Fruit fly (Drosophila melanogaster): ENCODE data around the gene AlaRS.
A peak's percentile ranks its signal among the peaks of the same experiment; 100 is the strongest.

AlaRS gene

DNA sequence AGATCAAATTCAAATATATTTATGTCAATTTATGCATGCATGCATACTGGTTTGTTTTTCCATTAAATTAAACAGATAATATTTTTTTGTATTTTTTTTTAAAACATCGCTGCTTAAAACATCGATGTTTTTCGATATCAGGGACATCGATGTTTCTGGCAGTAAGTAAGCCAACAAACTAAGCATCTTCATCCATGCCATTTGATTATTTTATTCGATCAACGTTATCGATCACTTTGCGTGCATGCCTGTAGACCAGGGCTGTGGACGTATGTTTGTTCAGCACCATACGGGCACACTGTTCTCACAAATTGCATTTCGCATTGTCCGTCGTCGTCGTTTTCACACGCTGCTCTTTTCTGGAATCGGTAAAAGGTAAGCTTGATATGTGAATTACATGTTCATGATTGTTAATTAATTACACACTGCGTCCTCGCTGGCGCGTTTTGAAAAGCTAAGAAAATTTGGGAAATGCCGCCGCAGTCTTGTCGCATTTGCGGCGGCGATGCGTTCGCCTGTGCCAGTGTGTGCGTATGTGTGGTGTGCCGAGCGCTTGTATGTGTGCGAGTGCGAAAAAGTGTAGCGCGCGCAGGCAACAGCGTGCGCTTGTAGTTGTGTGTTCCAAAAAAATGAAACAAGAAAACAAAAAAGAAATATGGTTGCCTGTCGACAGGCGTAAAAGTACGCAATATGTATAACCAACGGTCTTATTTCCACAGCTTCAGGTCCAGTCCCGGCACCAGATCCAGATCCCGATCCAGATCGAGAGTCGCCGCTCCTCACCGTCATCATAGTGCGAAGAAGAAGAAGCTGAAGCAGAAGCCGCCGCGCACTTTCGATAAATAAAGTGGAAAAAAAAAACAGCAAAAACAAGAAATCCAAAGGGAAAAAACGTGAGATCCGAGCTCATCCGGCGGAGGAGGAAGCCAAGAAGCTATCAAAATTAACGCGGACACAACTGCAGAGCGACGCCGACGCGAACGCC, 22.0 kb upstream of the AlaRS start, which contains the start of gene emb:
emb (plus strand) TSS at position 288 of the 985 bp plus-strand sequence.
- TF ChIP-seq CG32121 (GFP tag; IDR thresholded peaks at IDR 0.05) (peak; percentile 49; the same call in 1 of the 2 replicates), fd96Ca (GFP tag; IDR thresholded peaks at IDR 0.05) (peak; percentile 50), CG13204 (GFP tag; optimal IDR thresholded peaks at IDR 0.05) (no peak), CG9948 (tag; optimal IDR thresholded peaks at IDR 0.05) (peak; percentile 12), CG10348 (GFP tag; IDR thresholded peaks at IDR 0.05) (no peak), Snoo (tag; optimal IDR thresholded peaks at IDR 0.05) (peak; percentile 41), Ets98B (GFP tag; IDR thresholded peaks at IDR 0.05) (0 out of 2 replicates have a peak, but pooled peaks have one; percentile 36), CG34367 (tag; optimal IDR thresholded peaks at IDR 0.05) (peak; percentile 39), CG8159 (tag; optimal IDR thresholded peaks at IDR 0.05) (peak; percentile 49), Pif1B (GFP tag; optimal IDR thresholded peaks at IDR 0.05) (no peak), EcR (GFP tag; optimal IDR thresholded peaks at IDR 0.05) (peak; percentile 11), CG8301 (tag; optimal IDR thresholded peaks at IDR 0.05) (no peak), CG12605 (GFP tag; IDR thresholded peaks at IDR 0.05) (peak; percentile 73; the same call in 1 of the 2 replicates), CG15710 (tag; optimal IDR thresholded peaks at IDR 0.05) (peak; percentile 35), gl (tag; optimal IDR thresholded peaks at IDR 0.05) (peak; percentile 74), D1 (tag; optimal IDR thresholded peaks at IDR 0.05) (no peak), CG17806 (tag; optimal IDR thresholded peaks at IDR 0.05) (peak; percentile 3), CG4496 (GFP tag; IDR thresholded peaks at IDR 0.05) (peak; percentile 72), rn (GFP tag; IDR thresholded peaks at IDR 0.05) (peak; percentile 24; the same call in 1 of the 2 replicates)

dm6 chr2L:8402928-8403285, 21.3 kb upstream of the AlaRS start, which contains the start of gene fy:
fy (minus strand) TSS chr2L:8403280.
- TF ChIP-seq CG32121 (GFP tag; IDR thresholded peaks at IDR 0.05) (no peak), EcR (GFP tag; optimal IDR thresholded peaks at IDR 0.05) (no peak), Ets98B (GFP tag; IDR thresholded peaks at IDR 0.05) (no peak), CG15710 (tag; optimal IDR thresholded peaks at IDR 0.05) (no peak), CG13204 (GFP tag; optimal IDR thresholded peaks at IDR 0.05) (no peak), gl (tag; optimal IDR thresholded peaks at IDR 0.05) (no peak), fd96Ca (GFP tag; IDR thresholded peaks at IDR 0.05) (no peak), CG14655 (GFP tag; optimal IDR thresholded peaks at IDR 0.05) (no peak), D1 (tag; optimal IDR thresholded peaks at IDR 0.05) (no peak), Pif1A (GFP tag; optimal IDR thresholded peaks at IDR 0.05) (no peak), CG10348 (GFP tag; IDR thresholded peaks at IDR 0.05) (no peak), CG34367 (tag; optimal IDR thresholded peaks at IDR 0.05) (no peak), CG9948 (tag; optimal IDR thresholded peaks at IDR 0.05) (no peak), CG4496 (GFP tag; IDR thresholded peaks at IDR 0.05) (no peak), Snoo (tag; optimal IDR thresholded peaks at IDR 0.05) (no peak), CG12605 (GFP tag; IDR thresholded peaks at IDR 0.05) (no peak)

dm6 chr2L:8399863-8400598, 18.5 kb upstream of the AlaRS start, which contains the start of gene CG31898:
CG31898 (plus strand) TSS chr2L:8400421.
- TF ChIP-seq rn (GFP tag; IDR thresholded peaks at IDR 0.05) (no peak), Pif1B (GFP tag; optimal IDR thresholded peaks at IDR 0.05) (no peak), CG9948 (tag; optimal IDR thresholded peaks at IDR 0.05) (no peak), Ets98B (GFP tag; IDR thresholded peaks at IDR 0.05) (no peak), fd96Ca (GFP tag; IDR thresholded peaks at IDR 0.05) (no peak)

dm6 chr2L:8398721-8399120, 17.2 kb upstream of the AlaRS start, which contains the start of gene CG13386:
CG13386 (plus strand) TSS chr2L:8399021.
- TF ChIP-seq CG13204 (GFP tag; optimal IDR thresholded peaks at IDR 0.05) (no peak), CG8159 (tag; optimal IDR thresholded peaks at IDR 0.05) (no peak), CG9948 (tag; optimal IDR thresholded peaks at IDR 0.05) (no peak), D1 (tag; optimal IDR thresholded peaks at IDR 0.05) (no peak)

DNA sequence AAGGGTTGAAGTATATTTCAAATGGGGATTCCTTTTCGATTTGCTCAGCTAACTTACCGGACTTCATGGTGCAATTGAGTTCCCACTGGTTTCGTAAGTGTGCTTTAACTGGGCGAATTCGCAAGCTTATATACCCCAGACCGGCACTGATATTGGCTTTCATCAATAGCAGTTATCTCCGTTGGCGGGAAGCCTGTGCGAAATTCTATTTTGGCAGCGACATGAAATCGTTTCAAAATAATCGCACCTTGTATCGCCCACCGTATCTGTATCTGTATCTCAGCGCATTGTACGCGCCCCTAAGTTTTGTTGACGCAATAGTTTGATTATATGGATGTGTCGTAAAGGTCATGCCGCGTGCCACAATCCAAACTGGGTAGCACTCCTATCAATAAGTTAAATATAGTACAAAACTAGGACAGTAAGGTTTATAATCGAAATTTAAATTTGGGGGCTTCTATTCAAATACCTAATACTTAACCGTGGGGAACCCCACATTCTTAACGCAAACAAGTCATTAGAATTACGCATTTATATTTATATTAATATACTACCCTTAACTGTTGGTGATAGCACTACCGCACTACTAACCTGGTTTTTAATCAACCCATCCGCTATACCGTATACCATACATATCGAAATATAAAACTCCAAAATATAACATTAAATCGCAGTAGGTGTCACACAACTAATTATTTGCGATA, 14.6 kb upstream of the AlaRS start, which contains the start of the genes Peritrophin-15a and CG13385:
Peritrophin-15a (minus strand) TSS at position 101 of the 704 bp plus-strand sequence.
CG13385 (plus strand) TSS at position 654 of the 704 bp plus-strand sequence.
- TF ChIP-seq CG15710 (tag; optimal IDR thresholded peaks at IDR 0.05): no peak
- no peak for TF ChIP-seq EcR (GFP tag; optimal IDR thresholded peaks at IDR 0.05)
- TF ChIP-seq rn (GFP tag; IDR thresholded peaks at IDR 0.05): no peak
- no peak for TF ChIP-seq Pif1A (GFP tag; optimal IDR thresholded peaks at IDR 0.05)
- TF ChIP-seq CG10348 (GFP tag; IDR thresholded peaks at IDR 0.05): no peak
- no peak for TF ChIP-seq gl (tag; optimal IDR thresholded peaks at IDR 0.05)

Data from whole organism, pupa.